Worm (Caenorhabditis elegans) whole organism, late embryonic: ENCODE measurements around the gene T05G5.1.

Experiments used
- C38D4.7 ChIP-seq: fragments of 200-800 bp; sonication (Bioruptor generic); optimal IDR thresholded peaks from 2 replicates; lab custom pipeline; 2018; ENCODE audit warnings: mild to moderate bottlenecking, missing genetic modification characterization, moderate library complexity, missing compliant biosample characterization
- F13H6.1 ChIP-seq: sonication (generic microtip); optimal IDR thresholded peaks from 2 replicates; lab custom pipeline; 2016; ENCODE audit warnings: missing genetic modification characterization, missing compliant biosample characterization
- K09A11.1 ChIP-seq: sonication (generic microtip); optimal IDR thresholded peaks from 2 replicates; lab custom pipeline; 2017; ENCODE audit warnings: antibody characterized with exemption, mild to moderate bottlenecking, missing genetic modification characterization, missing compliant biosample characterization; ENCODE audit not compliant: insufficient read depth
- T23F11.4 ChIP-seq: fragments of 200-800 bp; sonication (Bioruptor generic); optimal IDR thresholded peaks from 2 replicates; lab custom pipeline; 2018; ENCODE audit warnings: mild to moderate bottlenecking, missing genetic modification characterization, missing compliant biosample characterization
- ahr-1 ChIP-seq: sonication (generic microtip); optimal IDR thresholded peaks from 2 replicates; lab custom pipeline; 2016; ENCODE audit warnings: missing genetic modification characterization, missing compliant biosample characterization
- ceh-18 ChIP-seq: sonication (generic microtip); optimal IDR thresholded peaks from 2 replicates; lab custom pipeline; 2016; ENCODE audit warnings: missing genetic modification characterization, missing compliant biosample characterization
- ceh-19 ChIP-seq: fragments of 200-800 bp; sonication (Bioruptor generic); optimal IDR thresholded peaks from 2 replicates; lab custom pipeline; 2018; ENCODE audit warnings: mild to moderate bottlenecking, missing genetic modification characterization, missing compliant biosample characterization
- ceh-22 ChIP-seq: sonication (generic microtip); optimal IDR thresholded peaks from 2 replicates; lab custom pipeline; 2017; ENCODE audit warnings: missing biosample characterization, missing genetic modification characterization
- ceh-24 ChIP-seq: sonication (generic microtip); optimal IDR thresholded peaks from 2 replicates; lab custom pipeline; 2016; ENCODE audit warnings: mild to moderate bottlenecking, missing genetic modification characterization, missing compliant biosample characterization
- ceh-31 ChIP-seq: sonication (generic microtip); optimal IDR thresholded peaks from 2 replicates; lab custom pipeline; 2016; ENCODE audit warnings: missing genetic modification characterization, missing compliant biosample characterization
- ceh-45 ChIP-seq: fragments of 200-800 bp; sonication (Bioruptor generic); IDR thresholded peaks from 2 replicates; pipeline ENCODE4 v1.3.6; 2022; ENCODE audit warnings: missing genetic modification reagents, missing genetic modification characterization, missing compliant biosample characterization
- che-1 ChIP-seq: sonication (generic microtip); optimal IDR thresholded peaks from 2 replicates; lab custom pipeline; 2016; ENCODE audit warnings: mild to moderate bottlenecking, missing genetic modification characterization, missing compliant biosample characterization
- dmd-4 ChIP-seq: sonication (generic microtip); optimal IDR thresholded peaks from 2 replicates; lab custom pipeline; 2016; ENCODE audit warnings: borderline replicate concordance, missing genetic modification characterization, missing compliant biosample characterization
- dve-1 ChIP-seq: sonication (generic microtip); optimal IDR thresholded peaks from 2 replicates; lab custom pipeline; 2017; ENCODE audit warnings: antibody characterized with exemption, mild to moderate bottlenecking, missing genetic modification characterization, missing compliant biosample characterization
- eyg-1 ChIP-seq: sonication (generic microtip); optimal IDR thresholded peaks from 2 replicates; lab custom pipeline; 2016; ENCODE audit warnings: missing genotype, missing genetic modification characterization, missing compliant biosample characterization
- fax-1 ChIP-seq: sonication (generic microtip); optimal IDR thresholded peaks from 2 replicates; lab custom pipeline; 2016; ENCODE audit warnings: missing genotype, missing genetic modification characterization, missing compliant biosample characterization
- fkh-10 ChIP-seq: fragments of 150-350 bp; optimal IDR thresholded peaks from 2 replicates; lab custom pipeline; 2014; ENCODE audit warnings: missing biosample characterization, missing genetic modification reagents, missing genetic modification characterization
- fkh-6 ChIP-seq: sonication (generic microtip); optimal IDR thresholded peaks from 2 replicates; lab custom pipeline; 2016; ENCODE audit warnings: missing genetic modification characterization, missing compliant biosample characterization
- gmeb-2 ChIP-seq: sonication (generic microtip); optimal IDR thresholded peaks from 2 replicates; lab custom pipeline; 2016; ENCODE audit warnings: missing genetic modification characterization, inconsistent platforms, missing compliant biosample characterization
- hlh-13 ChIP-seq: fragments of 200-800 bp; sonication (Bioruptor generic); optimal IDR thresholded peaks from 2 replicates; lab custom pipeline; 2018; ENCODE audit warnings: mild to moderate bottlenecking, missing genetic modification characterization, missing compliant biosample characterization
- hlh-15 ChIP-seq: sonication (generic microtip); optimal IDR thresholded peaks from 2 replicates; lab custom pipeline; 2016; ENCODE audit warnings: missing genetic modification characterization, missing compliant biosample characterization
- hlh-30 ChIP-seq: sonication (generic microtip); optimal IDR thresholded peaks from 2 replicates; lab custom pipeline; 2017; ENCODE audit warnings: antibody characterized with exemption, missing genetic modification characterization, missing compliant biosample characterization; ENCODE audit not compliant: insufficient read depth
- hlh-6 ChIP-seq: sonication (generic microtip); optimal IDR thresholded peaks from 2 replicates; lab custom pipeline; 2016; ENCODE audit warnings: missing genotype, missing genetic modification characterization, missing compliant biosample characterization
- lim-6 ChIP-seq: sonication (generic microtip); optimal IDR thresholded peaks from 2 replicates; lab custom pipeline; 2016; ENCODE audit warnings: missing genetic modification characterization, missing compliant biosample characterization
- mec-3 ChIP-seq: sonication (generic microtip); optimal IDR thresholded peaks from 2 replicates; lab custom pipeline; 2016; ENCODE audit warnings: borderline replicate concordance, missing genetic modification characterization, missing compliant biosample characterization
- nfya-1 ChIP-seq: sonication (generic microtip); optimal IDR thresholded peaks from 2 replicates; lab custom pipeline; 2017; ENCODE audit warnings: missing genetic modification characterization, mild to moderate bottlenecking, missing compliant biosample characterization, antibody characterized with exemption, moderate library complexity
- nhr-11 ChIP-seq: fragments of 150-350 bp; optimal IDR thresholded peaks from 2 replicates; lab custom pipeline; 2014; ENCODE audit warnings: missing biosample characterization, missing genetic modification characterization
- pha-2 ChIP-seq: sonication (generic microtip); optimal IDR thresholded peaks from 2 replicates; lab custom pipeline; 2017; ENCODE audit warnings: mild to moderate bottlenecking, missing genetic modification characterization, missing compliant biosample characterization
- pha-4 ChIP-seq: fragments of 150-350 bp; optimal IDR thresholded peaks from 2 replicates; lab custom pipeline; 2018; ENCODE audit warnings: missing biosample characterization, missing genetic modification reagents, missing genetic modification characterization
- pqm-1 ChIP-seq: sonication (generic microtip); optimal IDR thresholded peaks from 2 replicates; lab custom pipeline; 2016; ENCODE audit warnings: missing genetic modification characterization, missing compliant biosample characterization
- ref-2 ChIP-seq: sonication (generic microtip); optimal IDR thresholded peaks from 2 replicates; lab custom pipeline; 2016; ENCODE audit warnings: missing genetic modification characterization, missing compliant biosample characterization
- sdc-2 ChIP-seq: sonication (generic microtip); optimal IDR thresholded peaks from 2 replicates; lab custom pipeline; 2016; ENCODE audit warnings: missing genotype, missing genetic modification characterization, missing compliant biosample characterization
- sox-4 ChIP-seq: sonication (generic microtip); optimal IDR thresholded peaks from 2 replicates; lab custom pipeline; 2017; ENCODE audit warnings: mild to moderate bottlenecking, missing genetic modification characterization, inconsistent platforms, missing compliant biosample characterization
- tbx-2 ChIP-seq: sonication (generic microtip); optimal IDR thresholded peaks from 2 replicates; lab custom pipeline; 2016; ENCODE audit warnings: missing genetic modification characterization, missing compliant biosample characterization
- ttx-3 ChIP-seq: sonication (generic microtip); optimal IDR thresholded peaks from 2 replicates; lab custom pipeline; 2016; ENCODE audit warnings: missing genetic modification reagents, missing genetic modification characterization, missing compliant biosample characterization
- unc-55 ChIP-seq: sonication (generic microtip); optimal IDR thresholded peaks from 2 replicates; lab custom pipeline; 2017; ENCODE audit warnings: missing biosample characterization, missing genetic modification reagents, missing genetic modification characterization
- ztf-16 ChIP-seq: sonication (generic microtip); optimal IDR thresholded peaks from 2 replicates; lab custom pipeline; 2017; ENCODE audit warnings: missing genetic modification characterization, missing compliant biosample characterization

Gene T05G5.1

DNA sequence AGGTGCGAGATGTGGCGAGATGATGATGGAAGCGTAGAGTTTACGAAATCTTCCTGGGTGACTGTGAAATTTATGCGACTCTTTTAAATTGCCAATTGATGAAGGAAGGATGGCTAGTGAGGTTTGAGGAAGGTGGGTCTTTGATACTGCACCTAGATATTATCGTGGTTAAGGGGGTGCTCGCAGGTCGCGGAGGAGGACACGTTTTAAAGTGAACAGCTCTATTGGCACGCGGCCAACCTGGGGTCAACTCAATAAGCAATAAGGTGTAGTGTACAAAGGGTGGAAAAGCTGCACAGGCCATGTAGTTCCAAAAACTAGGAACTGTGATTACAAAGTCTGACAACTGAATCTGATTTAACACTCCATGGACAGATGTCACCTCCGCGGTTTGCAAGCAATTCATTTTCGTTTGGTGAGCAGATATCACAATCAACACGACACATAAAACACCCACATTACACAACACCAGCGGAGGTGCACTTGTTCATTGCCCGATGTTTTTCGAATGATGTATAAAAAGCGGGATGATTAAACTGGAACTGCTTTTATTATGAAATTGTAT lies 2.3 kb upstream of the T05G5.1 start (continued):
- TF ChIP-seq lim-6 (tag; lab: Kevin White, UChicago) (no peak), pha-2 (tag; lab: Kevin White, UChicago) (no peak), hlh-30 (no peak)

DNA sequence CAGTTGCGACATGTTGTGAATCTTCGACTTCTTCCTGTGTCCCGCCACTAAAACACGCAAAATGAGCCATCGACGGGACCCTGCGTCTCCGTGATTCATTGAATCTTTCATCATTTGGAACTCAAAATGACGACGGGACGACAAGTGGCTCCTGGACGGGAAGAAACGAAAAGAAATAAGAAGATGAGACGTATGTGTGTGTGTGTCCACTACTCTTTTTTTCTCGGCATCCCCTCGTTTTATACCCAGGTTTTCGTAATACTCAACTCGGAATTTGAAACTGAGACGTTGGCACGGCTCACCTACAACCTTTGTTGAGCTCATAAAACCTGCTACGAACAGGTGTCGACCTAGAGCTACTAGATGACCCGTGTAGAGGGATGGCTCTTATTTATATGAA lies 1.4 kb upstream of the T05G5.1 start:
- TF ChIP-seq ttx-3 (tag; lab: Kevin White, UChicago) (no peak), ceh-31 (tag; lab: Kevin White, UChicago) (no peak), ceh-19 (GFP tag; lab: Kevin White, UChicago) (no peak), unc-55 (GFP tag; lab: Kevin White, UChicago) (peak; percentile 14), mec-3 (tag; lab: Kevin White, UChicago) (no peak), K09A11.1 (tag; lab: Kevin White, UChicago) (no peak), dmd-4 (tag; lab: Kevin White, UChicago) (no peak), pqm-1 (tag; lab: Kevin White, UChicago) (no peak), hlh-15 (tag; lab: Kevin White, UChicago) (no peak), T23F11.4 (GFP tag; lab: Kevin White, UChicago) (no peak), ztf-16 (no peak), ceh-18 (tag; lab: Kevin White, UChicago) (peak; percentile 3), che-1 (no peak), lim-6 (tag; lab: Kevin White, UChicago) (no peak), hlh-13 (GFP tag; lab: Kevin White, UChicago) (no peak)

DNA sequence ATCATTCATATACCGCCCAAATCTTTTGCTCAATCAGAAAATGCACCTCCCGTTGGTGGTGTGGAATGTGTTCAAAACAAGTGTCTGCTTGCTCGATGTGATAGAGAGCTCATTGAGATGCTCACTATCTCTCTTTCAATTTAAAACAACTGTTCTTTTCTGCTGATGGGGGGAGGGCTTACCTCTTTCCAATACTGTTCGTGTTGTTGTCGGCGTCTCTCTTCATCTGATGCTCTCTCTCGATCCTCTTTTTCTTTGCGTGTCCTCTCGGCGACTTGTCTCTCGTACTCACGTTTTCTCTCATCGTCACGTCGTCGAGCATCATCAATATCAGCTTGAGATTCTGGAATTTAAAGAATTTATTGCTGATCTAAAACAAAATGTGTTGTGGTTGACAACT lies 1.2 kb downstream of the T05G5.1 start:
- TF ChIP-seq pha-4 (tag; lab: Kevin White, UChicago), result no peak
- peak; percentile 33 for TF ChIP-seq ref-2
- TF ChIP-seq unc-55 (GFP tag; lab: Kevin White, UChicago), result peak; percentile 57
- no peak for TF ChIP-seq C38D4.7 (GFP tag; lab: Kevin White, UChicago)
- no peak for TF ChIP-seq mec-3 (tag; lab: Kevin White, UChicago)
- TF ChIP-seq sox-4 (tag; lab: Kevin White, UChicago), result no peak
- no peak for TF ChIP-seq eyg-1 (tag; lab: Kevin White, UChicago)
- peak; percentile 2 for TF ChIP-seq tbx-2 (tag; lab: Kevin White, UChicago)
- no peak for TF ChIP-seq nhr-11 (tag; lab: Kevin White, UChicago)
- TF ChIP-seq ceh-24, result no peak
- TF ChIP-seq fkh-10, result no peak
- TF ChIP-seq ttx-3 (tag; lab: Kevin White, UChicago), result no peak
- TF ChIP-seq dmd-4 (tag; lab: Kevin White, UChicago), result no peak
- TF ChIP-seq ceh-22 (tag; lab: Kevin White, UChicago), result no peak
- TF ChIP-seq nfya-1 (tag; lab: Kevin White, UChicago), result peak; percentile 0

DNA sequence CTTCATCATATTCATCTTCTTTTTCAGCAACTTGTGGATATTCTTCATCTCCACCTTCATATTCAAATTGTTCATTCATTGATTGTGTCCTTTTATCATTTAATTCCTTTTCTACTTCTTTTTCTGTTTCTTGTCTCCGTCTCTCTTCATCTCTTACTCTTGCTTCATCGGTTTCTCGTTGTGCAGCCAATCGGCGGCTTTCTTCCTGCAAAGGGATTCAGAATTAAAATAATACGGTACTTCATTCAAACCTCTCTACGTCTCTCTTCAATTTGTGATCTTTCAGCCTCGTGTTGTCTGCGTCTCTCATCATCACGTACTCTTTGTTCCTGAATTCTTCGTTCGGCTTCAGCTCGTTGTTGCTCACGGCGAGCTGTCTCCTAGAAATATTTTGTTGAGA lies 2.5 kb downstream of the T05G5.1 start:
- TF ChIP-seq nfya-1 (tag; lab: Kevin White, UChicago) (peak; percentile 80), fax-1 (tag; lab: Kevin White, UChicago) (no peak)
- TF ChIP-seq, all 69 proteins: peak for 1

DNA sequence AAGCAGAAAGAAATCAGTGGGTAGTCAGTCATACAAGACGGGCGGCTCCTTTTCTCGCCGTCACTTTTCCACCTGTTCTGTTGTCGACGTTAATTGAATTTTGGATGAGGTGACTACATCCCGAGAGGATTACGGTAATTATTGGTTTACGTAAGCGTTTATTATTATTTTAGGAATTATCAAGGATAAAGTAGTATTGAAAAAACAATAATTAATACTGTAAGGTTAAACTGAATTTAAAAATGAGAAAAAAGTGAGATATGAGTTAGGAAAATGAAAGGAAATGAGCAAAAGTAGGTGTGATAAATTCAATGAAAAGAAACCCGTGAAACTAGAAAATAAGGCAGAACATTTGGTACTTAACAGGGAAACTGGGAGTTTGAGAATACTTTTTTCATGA lies 4.2 kb downstream of the T05G5.1 start, which contains the start of gene hlh-4:
TSS of gene hlh-4 (minus strand) at position 101 of the 400 bp plus-strand sequence.
- TF ChIP-seq ahr-1 (tag; lab: Kevin White, UChicago) (no peak), dve-1 (no peak), hlh-6 (tag; lab: Kevin White, UChicago) (no peak), ref-2 (no peak), ceh-45 (GFP tag; lab: Robert Waterston, UW) (no peak), sdc-2 (tag; lab: Kevin White, UChicago) (no peak), gmeb-2 (tag; lab: Kevin White, UChicago) (no peak), F13H6.1 (tag; lab: Kevin White, UChicago) (no peak), fkh-6 (tag; lab: Kevin White, UChicago) (no peak), pha-2 (tag; lab: Kevin White, UChicago) (no peak)
